Worm (Caenorhabditis elegans) whole organism, young adult: Measurements from ENCODE around the gene dis-3.

Experiments used
- B0261.1 ChIP-seq: sonication (generic microtip); optimal IDR thresholded peaks from 2 replicates; lab custom pipeline; 2016; ENCODE audit warnings: mild to moderate bottlenecking, missing genetic modification characterization, moderate library complexity, missing compliant biosample characterization
- F22D6.2 ChIP-seq: sonication (generic microtip); optimal IDR thresholded peaks from 2 replicates; lab custom pipeline; 2016; ENCODE audit warnings: mild to moderate bottlenecking, missing genetic modification characterization, missing compliant biosample characterization
- aptf-3 ChIP-seq: fragments of 200-800 bp; sonication (Bioruptor generic); IDR thresholded peaks from 2 replicates; pipeline ENCODE4 v1.3.6; 2022; ENCODE audit warnings: missing genetic modification characterization, missing compliant biosample characterization
- attf-5 ChIP-seq: fragments of 200-800 bp; sonication (Bioruptor generic); optimal IDR thresholded peaks from 2 replicates; lab custom pipeline; 2018; ENCODE audit warnings: mild to moderate bottlenecking, missing genetic modification characterization, missing compliant biosample characterization
- cebp-2 ChIP-seq: fragments of 200-800 bp; sonication (Bioruptor generic); IDR thresholded peaks from 2 replicates; pipeline ENCODE4 v1.3.6; 2022; ENCODE audit warnings: missing genetic modification characterization, missing compliant biosample characterization
- die-1 ChIP-seq: sonication (generic microtip); optimal IDR thresholded peaks from 2 replicates; lab custom pipeline; 2016; ENCODE audit warnings: missing genotype, mild to moderate bottlenecking, missing genetic modification characterization, missing compliant biosample characterization
- gei-17 ChIP-seq: fragments of 200-800 bp; sonication (Bioruptor generic); optimal IDR thresholded peaks from 2 replicates; lab custom pipeline; 2018; ENCODE audit warnings: mild to moderate bottlenecking, missing genetic modification characterization, missing compliant biosample characterization
- nhr-90 ChIP-seq: sonication (generic microtip); optimal IDR thresholded peaks from 2 replicates; lab custom pipeline; 2016; ENCODE audit warnings: missing genotype, mild to moderate bottlenecking, missing genetic modification characterization, missing compliant biosample characterization
- pha-4 ChIP-seq: fragments of 150-350 bp; sonication (generic microtip); optimal IDR thresholded peaks from 2 replicates; lab custom pipeline; 2014; ENCODE audit warnings: missing biosample characterization, missing genetic modification reagents, missing genetic modification characterization
- ztf-26 ChIP-seq: sonication (generic microtip); optimal IDR thresholded peaks from 2 replicates; lab custom pipeline; 2017; ENCODE audit warnings: missing genetic modification characterization, missing compliant biosample characterization

- no peak for TF ChIP-seq ztf-26 (tag; lab: Kevin White, UChicago)
- TF ChIP-seq B0261.1 (tag; lab: Kevin White, UChicago): no peak
- no peak for TF ChIP-seq nhr-90 (tag; lab: Kevin White, UChicago)
- no peak for TF ChIP-seq gei-17 (GFP tag; lab: Kevin White, UChicago)
- TF ChIP-seq F22D6.2 (tag; lab: Kevin White, UChicago): no peak
- no peak for TF ChIP-seq attf-5
- TF ChIP-seq aptf-3 (GFP tag; lab: Robert Waterston, UW): no peak
- TF ChIP-seq cebp-2 (GFP tag; lab: Robert Waterston, UW): no peak
- TF ChIP-seq die-1 (tag; lab: Kevin White, UChicago): no peak
- TF ChIP-seq pha-4 (tag; lab: Kevin White, UChicago): no peak
These were observed 47.5 kb downstream of the dis-3 start for ce11 chrIV:10144487-10144886.
